Worm (Caenorhabditis elegans) whole organism, late embryonic: ENCODE measurements around the gene srh-284.

Source experiments
- ahr-1 ChIP-seq: sonication (generic microtip); optimal IDR thresholded peaks from 2 replicates; lab custom pipeline; 2016; ENCODE audit warnings: missing genetic modification characterization, missing compliant biosample characterization
- ama-1 ChIP-seq: fragments of 150-350 bp; optimal IDR thresholded peaks from 2 replicates; lab custom pipeline; 2014
- ceh-2 ChIP-seq: sonication (generic microtip); optimal IDR thresholded peaks from 2 replicates; lab custom pipeline; 2016; ENCODE audit warnings: missing genotype, missing genetic modification characterization, missing compliant biosample characterization
- ceh-31 ChIP-seq: sonication (generic microtip); optimal IDR thresholded peaks from 2 replicates; lab custom pipeline; 2016; ENCODE audit warnings: missing genetic modification characterization, missing compliant biosample characterization
- ceh-45 ChIP-seq: fragments of 200-800 bp; sonication (Bioruptor generic); IDR thresholded peaks from 2 replicates; pipeline ENCODE4 v1.3.6; 2022; ENCODE audit warnings: missing genetic modification reagents, missing genetic modification characterization, missing compliant biosample characterization
- che-1 ChIP-seq: sonication (generic microtip); optimal IDR thresholded peaks from 2 replicates; lab custom pipeline; 2016; ENCODE audit warnings: mild to moderate bottlenecking, missing genetic modification characterization, missing compliant biosample characterization
- ets-4 ChIP-seq: sonication (generic microtip); optimal IDR thresholded peaks from 2 replicates; lab custom pipeline; 2016; ENCODE audit warnings: missing genetic modification characterization, missing compliant biosample characterization
- pag-3 ChIP-seq: sonication (generic microtip); optimal IDR thresholded peaks from 2 replicates; lab custom pipeline; 2016; ENCODE audit warnings: missing compliant biosample characterization, missing genetic modification characterization, borderline replicate concordance
- pqm-1 ChIP-seq: sonication (generic microtip); optimal IDR thresholded peaks from 2 replicates; lab custom pipeline; 2016; ENCODE audit warnings: missing genetic modification characterization, missing compliant biosample characterization
- sox-2 ChIP-seq: fragments of 200-800 bp; sonication (Bioruptor generic); IDR thresholded peaks from 2 replicates; pipeline ENCODE4 v1.3.6; 2022; ENCODE audit warnings: missing genetic modification reagents, missing genetic modification characterization, missing compliant biosample characterization
- ztf-16 ChIP-seq: sonication (generic microtip); optimal IDR thresholded peaks from 2 replicates; lab custom pipeline; 2017; ENCODE audit warnings: missing genetic modification characterization, missing compliant biosample characterization

ce11 chrV:17721709-17722108, 45.6 kb upstream of the srh-284 start:
- TF ChIP-seq che-1 (tag; lab: Kevin White, UChicago) (no peak), sox-2 (no peak), ets-4 (tag; lab: Kevin White, UChicago) (no peak), pqm-1 (tag; lab: Kevin White, UChicago) (no peak), ceh-2 (tag; lab: Kevin White, UChicago) (no peak), pag-3 (tag; lab: Kevin White, UChicago) (no peak), ahr-1 (tag; lab: Kevin White, UChicago) (no peak), ceh-31 (no peak), ztf-16 (tag; lab: Kevin White, UChicago) (no peak), ama-1 (lab: Kevin White, UChicago) (no peak), ceh-45 (GFP tag; lab: Robert Waterston, UW) (no peak)
